Worm (Caenorhabditis elegans): ENCODE data around the gene C15H9.5.

DNA sequence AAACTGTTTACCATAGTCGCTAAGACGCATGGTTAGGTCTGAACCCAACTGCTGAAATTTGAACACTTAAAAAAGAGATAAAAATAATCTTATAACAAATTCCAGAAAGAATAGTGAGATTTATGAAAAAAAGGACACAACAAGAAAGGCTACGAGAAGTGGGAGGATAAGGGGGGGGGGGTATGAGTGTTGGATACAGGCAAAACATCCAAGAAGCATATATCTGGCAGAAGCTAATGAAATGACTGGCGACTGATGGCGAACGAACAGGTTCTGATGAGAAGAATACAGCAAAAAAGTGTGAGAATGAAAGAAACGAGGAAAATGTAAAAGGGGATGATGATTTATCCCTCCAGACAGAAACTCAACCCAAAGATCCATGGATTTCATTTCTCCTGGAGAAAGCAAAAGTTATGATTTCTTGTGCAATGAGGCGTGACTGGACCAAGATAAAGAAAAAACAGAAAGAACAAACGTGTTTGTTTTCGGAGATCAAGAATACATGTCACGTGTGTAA, 27.1 kb upstream of the C15H9.5 start, which contains the start of gene ptr-4:
- TF ChIP-seq dmd-4 (tag; optimal IDR thresholded peaks at IDR 0.05) (no peak), ceh-82 (tag; optimal IDR thresholded peaks at IDR 0.05) (no peak), nhr-23 (tag; optimal IDR thresholded peaks at IDR 0.05) (no peak), mab-5 (tag; optimal IDR thresholded peaks at IDR 0.05) (no peak), nhr-25 (tag; optimal IDR thresholded peaks at IDR 0.05) (no peak), ceh-16 (tag; optimal IDR thresholded peaks at IDR 0.05) (no peak), ama-1 (optimal IDR thresholded peaks at IDR 0.05) (no peak), aly-2 (tag; optimal IDR thresholded peaks at IDR 0.05) (no peak), unc-62 (GFP tag; optimal IDR thresholded peaks at IDR 0.05) (no peak), C34F6.9 (tag; optimal IDR thresholded peaks at IDR 0.05) (no peak)
